Worm (Caenorhabditis elegans) whole organism, L4/young adult: ENCODE results near the gene F46F5.11.

Experiments
- dao-5 ChIP-seq: sonication (generic microtip); optimal IDR thresholded peaks from 2 replicates; lab custom pipeline; 2016; ENCODE audit warnings: missing genotype, missing genetic modification characterization, moderate library complexity, missing compliant biosample characterization
- him-1 ChIP-seq: sonication (generic microtip); optimal IDR thresholded peaks from 2 replicates; lab custom pipeline; 2016; ENCODE audit warnings: missing genotype, missing genetic modification reagents, missing genetic modification characterization, missing compliant biosample characterization

ce11 chrII:845618-846017 is 37.1 kb downstream of the F46F5.11 start, which contains the start of gene F28A10.7:
- no peak for TF ChIP-seq him-1 (tag; lab: Kevin White, UChicago)
- no peak for TF ChIP-seq dao-5 (tag; lab: Kevin White, UChicago)
